Fruit fly (Drosophila melanogaster) whole organism, embryonic: ENCODE results near the gene Dmtn.

Source experiments
- ATbp ChIP-seq: fragments of 200-800 bp; sonication (Bioruptor generic); optimal IDR thresholded peaks from 2 replicates; lab custom pipeline; 2017; ENCODE audit warnings: missing biosample characterization, mild to moderate bottlenecking, missing genetic modification characterization, missing genetic modification reagents
- Aef1 ChIP-seq: fragments of 200-800 bp; sonication (Bioruptor generic); IDR thresholded peaks from 3 replicates; pipeline ENCODE4 v1.3.6; 2022; ENCODE audit warnings: missing biosample characterization, missing genetic modification characterization
- Atf3 ChIP-seq: fragments of 200-800 bp; sonication (Bioruptor generic); optimal IDR thresholded peaks from 3 replicates; lab custom pipeline; 2016; ENCODE audit warnings: missing biosample characterization, missing genetic modification characterization
- BEAF-32 ChIP-seq: fragments of 200-800 bp; sonication (Bioruptor generic); optimal IDR thresholded peaks from 3 replicates; lab custom pipeline; 2017; ENCODE audit warnings: missing biosample characterization, missing genetic modification characterization, mild to moderate bottlenecking, moderate library complexity, missing genetic modification reagents
- CG10654 ChIP-seq: fragments of 200-800 bp; sonication (Bioruptor generic); optimal IDR thresholded peaks from 2 replicates; lab custom pipeline; 2016; ENCODE audit warnings: missing biosample characterization, missing genetic modification characterization
- CG12071 ChIP-seq: fragments of 200-800 bp; sonication (Bioruptor generic); optimal IDR thresholded peaks from 3 replicates; lab custom pipeline; 2018; ENCODE audit warnings: missing biosample characterization, mild to moderate bottlenecking, missing genetic modification characterization
- CG15011 ChIP-seq: fragments of 200-800 bp; sonication (Bioruptor generic); optimal IDR thresholded peaks from 3 replicates; lab custom pipeline; 2018; ENCODE audit warnings: missing biosample characterization, mild to moderate bottlenecking, missing genetic modification characterization
- CG15696 ChIP-seq: fragments of 200-800 bp; sonication (Bioruptor generic); optimal IDR thresholded peaks from 2 replicates; lab custom pipeline; 2019; ENCODE audit warnings: missing biosample characterization, mild to moderate bottlenecking, missing genetic modification characterization, moderate library complexity
- CG18262 ChIP-seq: fragments of 200-800 bp; optimal IDR thresholded peaks from 3 replicates; lab custom pipeline; 2019; ENCODE audit warnings: missing biosample characterization, mild to moderate bottlenecking, missing genetic modification characterization, moderate library complexity
- CG18599 ChIP-seq: fragments of 200-800 bp; sonication (Bioruptor generic); optimal IDR thresholded peaks from 3 replicates; lab custom pipeline; 2017; ENCODE audit warnings: missing biosample characterization, missing genetic modification characterization, mild to moderate bottlenecking, moderate library complexity, missing genetic modification reagents
- CG34422 ChIP-seq: fragments of 200-800 bp; sonication (Bioruptor generic); IDR thresholded peaks from 3 replicates; pipeline ENCODE4 v1.3.6; 2022; ENCODE audit warnings: missing biosample characterization, missing genetic modification characterization
- CG43689 ChIP-seq: fragments of 200-800 bp; sonication (Bioruptor generic); IDR thresholded peaks from 2 replicates; pipeline ENCODE4 v1.3.6; 2022; ENCODE audit warnings: missing biosample characterization, missing genetic modification characterization
- CG4854 ChIP-seq: fragments of 200-800 bp; sonication (Bioruptor generic); optimal IDR thresholded peaks from 2 replicates; lab custom pipeline; 2016; ENCODE audit warnings: missing biosample characterization, missing genetic modification characterization, inconsistent platforms
- CG5953 ChIP-seq: fragments of 200-800 bp; sonication (Bioruptor generic); IDR thresholded peaks from 2 replicates; pipeline ENCODE4 v1.3.6; 2022; ENCODE audit warnings: missing biosample characterization, missing genetic modification characterization
- CG7357 ChIP-seq: fragments of 200-800 bp; sonication (Bioruptor generic); IDR thresholded peaks from 3 replicates; pipeline ENCODE4 v1.3.6; 2022; ENCODE audit warnings: missing biosample characterization, missing genetic modification characterization
- CG8359 ChIP-seq: fragments of 200-800 bp; sonication (Bioruptor generic); optimal IDR thresholded peaks from 2 replicates; lab custom pipeline; 2017; ENCODE audit warnings: missing biosample characterization, mild to moderate bottlenecking, missing genetic modification characterization, borderline replicate concordance
- CG8944 ChIP-seq: fragments of 200-800 bp; sonication (Bioruptor generic); optimal IDR thresholded peaks from 3 replicates; lab custom pipeline; 2016; ENCODE audit warnings: missing biosample characterization, missing genetic modification characterization
- CG9437 ChIP-seq: fragments of 200-800 bp; sonication (Bioruptor generic); optimal IDR thresholded peaks from 2 replicates; lab custom pipeline; 2018; ENCODE audit warnings: missing biosample characterization, mild to moderate bottlenecking, missing genetic modification characterization
- CG9609 ChIP-seq: fragments of 200-800 bp; sonication (Bioruptor generic); optimal IDR thresholded peaks from 3 replicates; lab custom pipeline; 2016; ENCODE audit warnings: missing biosample characterization, missing genetic modification characterization
- CG9932 ChIP-seq: fragments of 200-800 bp; sonication (Bioruptor generic); IDR thresholded peaks from 2 replicates; pipeline ENCODE4 v1.3.6; 2022; ENCODE audit warnings: missing biosample characterization, missing genetic modification characterization
- Chrac-16 ChIP-seq: fragments of 200-800 bp; sonication (Bioruptor generic); optimal IDR thresholded peaks from 3 replicates; lab custom pipeline; 2016; ENCODE audit warnings: missing biosample characterization, missing genetic modification characterization
- D19A ChIP-seq: fragments of 200-800 bp; optimal IDR thresholded peaks from 3 replicates; lab custom pipeline; 2019; ENCODE audit warnings: missing biosample characterization, mild to moderate bottlenecking, missing genetic modification characterization, moderate library complexity
- Dbx ChIP-seq: fragments of 200-800 bp; sonication (Bioruptor generic); IDR thresholded peaks from 3 replicates; pipeline ENCODE4 v1.3.6; 2022; ENCODE audit warnings: missing biosample characterization, missing genetic modification characterization
- Elba2 ChIP-seq: fragments of 200-800 bp; sonication (Bioruptor generic); optimal IDR thresholded peaks from 3 replicates; lab custom pipeline; 2016; ENCODE audit warnings: missing biosample characterization, missing genetic modification characterization
- Gug ChIP-seq: fragments of 200-800 bp; sonication (Bioruptor generic); IDR thresholded peaks from 4 replicates; pipeline ENCODE4 v1.3.6; 2022; ENCODE audit warnings: missing biosample characterization, missing genetic modification characterization
- MTF-1 ChIP-seq: fragments of 200-800 bp; sonication (Bioruptor generic); optimal IDR thresholded peaks from 2 replicates; lab custom pipeline; 2018; ENCODE audit warnings: missing biosample characterization, mild to moderate bottlenecking, missing genetic modification characterization, borderline replicate concordance
- Mad ChIP-seq: fragments of 200-800 bp; sonication (Bioruptor generic); optimal IDR thresholded peaks from 2 replicates; lab custom pipeline; 2016; ENCODE audit warnings: missing biosample characterization, missing genetic modification characterization
- Nf-YC ChIP-seq: fragments of 200-800 bp; optimal IDR thresholded peaks from 3 replicates; lab custom pipeline; 2019; ENCODE audit warnings: missing biosample characterization, mild to moderate bottlenecking, missing genetic modification characterization, moderate library complexity
- Poxn ChIP-seq: fragments of 200-800 bp; sonication (Bioruptor generic); IDR thresholded peaks from 2 replicates; pipeline ENCODE4 v1.3.6; 2022; ENCODE audit warnings: missing biosample characterization, missing genetic modification characterization
- TFAM ChIP-seq: fragments of 200-800 bp; sonication (Bioruptor generic); optimal IDR thresholded peaks from 2 replicates; lab custom pipeline; 2017; ENCODE audit warnings: missing biosample characterization, missing genetic modification characterization, inconsistent platforms
- Usf ChIP-seq: fragments of 200-800 bp; sonication (Bioruptor generic); optimal IDR thresholded peaks from 2 replicates; lab custom pipeline; 2017; ENCODE audit warnings: missing genotype, missing biosample characterization, missing genetic modification characterization
- Xrp1 ChIP-seq: fragments of 200-800 bp; sonication (Bioruptor generic); IDR thresholded peaks from 2 replicates; pipeline ENCODE4 v1.3.6; 2022; ENCODE audit warnings: missing biosample characterization, missing genetic modification characterization
- az2 ChIP-seq: fragments of 200-800 bp; sonication (Bioruptor generic); optimal IDR thresholded peaks from 3 replicates; lab custom pipeline; 2016; ENCODE audit warnings: missing biosample characterization, missing genetic modification characterization
- btn ChIP-seq: fragments of 200-800 bp; sonication (Bioruptor generic); optimal IDR thresholded peaks from 2 replicates; lab custom pipeline; 2016; ENCODE audit warnings: missing biosample characterization, missing genetic modification characterization
- chm ChIP-seq: fragments of 200-800 bp; sonication (Bioruptor generic); IDR thresholded peaks from 2 replicates; pipeline ENCODE4 v1.3.6; 2022; ENCODE audit warnings: missing biosample characterization, missing genetic modification characterization
- cwo ChIP-seq: fragments of 200-800 bp; sonication (Bioruptor generic); optimal IDR thresholded peaks from 3 replicates; lab custom pipeline; 2017; ENCODE audit warnings: missing biosample characterization, missing genetic modification characterization, mild to moderate bottlenecking, moderate library complexity, missing genetic modification reagents
- dati ChIP-seq: fragments of 200-800 bp; sonication (Bioruptor generic); IDR thresholded peaks from 2 replicates; pipeline ENCODE4 v1.3.6; 2022; ENCODE audit warnings: missing biosample characterization, missing genetic modification characterization
- dpn ChIP-seq, 2 experiments: fragments of 200-800 bp; sonication (Bioruptor generic); optimal IDR thresholded peaks; 3 replicates each; lab custom pipeline; 2016; ENCODE audit warnings: missing biosample characterization in 2 of 2, missing genetic modification characterization in 2 of 2
- eyg ChIP-seq: fragments of 200-800 bp; sonication (Bioruptor generic); optimal IDR thresholded peaks from 3 replicates; lab custom pipeline; 2016; ENCODE audit warnings: missing biosample characterization, missing genetic modification characterization
- fd102C ChIP-seq: fragments of 200-800 bp; sonication (Bioruptor generic); optimal IDR thresholded peaks from 2 replicates; lab custom pipeline; 2018; ENCODE audit warnings: missing biosample characterization, mild to moderate bottlenecking, missing genetic modification characterization, moderate library complexity
- fd64A ChIP-seq: fragments of 200-800 bp; sonication (Bioruptor generic); optimal IDR thresholded peaks from 3 replicates; lab custom pipeline; 2018; ENCODE audit warnings: missing biosample characterization, mild to moderate bottlenecking, missing genetic modification characterization
- ind ChIP-seq: fragments of 200-800 bp; sonication (Bioruptor generic); optimal IDR thresholded peaks from 3 replicates; lab custom pipeline; 2016; ENCODE audit warnings: missing biosample characterization, missing genetic modification characterization
- kay ChIP-seq: fragments of 200-800 bp; sonication (Bioruptor generic); optimal IDR thresholded peaks from 2 replicates; lab custom pipeline; 2016; ENCODE audit warnings: missing biosample characterization, missing genetic modification characterization
- pan ChIP-seq, 4 experiments: fragments of >200 bp in 3 of 4; fragments of 200-800 bp in 1 of 4; sonication (Bioruptor generic) in 1 of 4; optimal IDR thresholded peaks in 3 of 4; IDR thresholded peaks in 1 of 4; 2 replicates each; pipeline versions ENCODE4 v1.3.6 to Lab custom; 2017 to 2022; ENCODE audit warnings: missing biosample characterization in 2 of 4, missing genetic modification characterization in 2 of 4, mixed read lengths in 1 of 4
- psq ChIP-seq: fragments of 200-800 bp; sonication (Bioruptor generic); optimal IDR thresholded peaks from 2 replicates; lab custom pipeline; 2017; ENCODE audit warnings: missing biosample characterization, missing genetic modification characterization
- stc ChIP-seq: fragments of 200-800 bp; sonication (Bioruptor generic); IDR thresholded peaks from 2 replicates; pipeline ENCODE4 v1.3.6; 2022; ENCODE audit warnings: missing biosample characterization, missing genetic modification characterization
- tgo ChIP-seq: fragments of 200-800 bp; sonication (Bioruptor generic); IDR thresholded peaks from 3 replicates; pipeline ENCODE4 v1.3.6; 2022; ENCODE audit warnings: missing biosample characterization, missing genetic modification characterization
- trem ChIP-seq: fragments of 200-800 bp; optimal IDR thresholded peaks from 3 replicates; lab custom pipeline; 2019; ENCODE audit warnings: missing biosample characterization, mild to moderate bottlenecking, missing genetic modification characterization, moderate library complexity
- wor ChIP-seq: fragments of 200-800 bp; sonication (Bioruptor generic); IDR thresholded peaks from 2 replicates; pipeline ENCODE4 v1.3.6; 2022; ENCODE audit warnings: missing biosample characterization, missing genetic modification characterization

Gene Dmtn

dm6 chr3R:6353624-6354352 lies 51.9 kb downstream of the Dmtn start (continued):
- TF ChIP-seq TFAM (no peak), chm (no peak), btn (peak; percentile 56), Mad (GFP tag; lab: Kevin White, UChicago) (peak; percentile 67), MTF-1 (no peak), CG4854 (GFP tag; lab: Kevin White, UChicago) (peak; percentile 41), pan (optimal IDR thresholded peaks at IDR 0.05; lab: Kevin White, UChicago) (no peak), pan (GFP tag; optimal IDR thresholded peaks at IDR 0.05 in 1 of 2, IDR thresholded peaks at IDR 0.05 in 1 of 2) (peak in 1 of 2 experiments; percentile 70), eyg (GFP tag; lab: Kevin White, UChicago) (no peak), CG12071 (no peak), cwo (GFP tag; lab: Kevin White, UChicago) (peak; percentile 71), CG18262 (tag; lab: Kevin White, UChicago) (peak; percentile 92), dpn (GFP tag; optimal IDR thresholded peaks at IDR 0.05; lab: Kevin White, UChicago) (peak; percentile 52 to 70), Poxn (GFP tag; lab: Robert Waterston, UW) (no peak), CG10654 (GFP tag; lab: Kevin White, UChicago) (peak; percentile 58), D19A (peak; percentile 99), psq (GFP tag; lab: Kevin White, UChicago) (peak; percentile 28), trem (tag; lab: Kevin White, UChicago) (peak; percentile 58), kay (GFP tag; lab: Kevin White, UChicago) (peak; percentile 57), ATbp (GFP tag; lab: Kevin White, UChicago) (peak; percentile 72), CG5953 (peak; percentile 58), CG34422 (GFP tag; lab: Robert Waterston, UW) (0 out of 3 replicates have a peak, but pooled peaks have one; percentile 23), Elba2 (GFP tag; lab: Kevin White, UChicago) (no peak), az2 (peak; percentile 81), Dbx (GFP tag; lab: Robert Waterston, UW) (no peak), Atf3 (GFP tag; lab: Kevin White, UChicago) (peak; percentile 41), fd102C (GFP tag; lab: Kevin White, UChicago) (no peak), CG8359 (GFP tag; lab: Kevin White, UChicago) (peak; percentile 40), Xrp1 (GFP tag; lab: Robert Waterston, UW) (peak; percentile 55), CG43689 (GFP tag; lab: Robert Waterston, UW) (no peak), tgo (GFP tag; lab: Robert Waterston, UW) (peak; percentile 72), Usf (GFP tag; lab: Kevin White, UChicago) (peak; percentile 16), Nf-YC (tag; lab: Kevin White, UChicago) (no peak), CG9437 (GFP tag; lab: Kevin White, UChicago) (peak; percentile 82), stc (GFP tag; lab: Robert Waterston, UW) (peak; percentile 73), CG15696 (tag; lab: Kevin White, UChicago) (peak; percentile 20), ind (GFP tag; lab: Kevin White, UChicago) (peak; percentile 77), CG7357 (GFP tag; lab: Robert Waterston, UW) (peak; percentile 47; the same call in 1 of the 3 replicates), Chrac-16 (GFP tag; lab: Kevin White, UChicago) (peak; percentile 69), CG18599 (peak; percentile 82), Gug (GFP tag; lab: Robert Waterston, UW) (peak; percentile 18; the same call in 1 of the 4 replicates), BEAF-32 (GFP tag; lab: Kevin White, UChicago) (peak; percentile 50), dati (0 out of 2 replicates have a peak, but pooled peaks have one; percentile 28), CG9932 (no peak), Aef1 (GFP tag; lab: Robert Waterston, UW) (peak; percentile 51; the same call in 1 of the 3 replicates), CG8944 (GFP tag; lab: Kevin White, UChicago) (peak; percentile 48), wor (GFP tag; lab: Robert Waterston, UW) (peak; percentile 61), fd64A (no peak), CG15011 (GFP tag; lab: Kevin White, UChicago) (peak; percentile 77), CG9609 (peak; percentile 51)
